Fruit fly (Drosophila melanogaster): ENCODE data around the gene CG3081.

CG3081 gene

dm6 chrX:4669438-4669837 is 25.7 kb upstream of the CG3081 start (continued):
- TF ChIP-seq chinmo (GFP tag; IDR thresholded peaks at IDR 0.05; ENCODE audit: partially characterized antibody) (0 out of 4 replicates have a peak, but pooled peaks have one; percentile 55), gcm (GFP tag; optimal IDR thresholded peaks at IDR 0.05) (peak; percentile 45), CG4360 (GFP tag; IDR thresholded peaks at IDR 0.05) (no peak)

- TF ChIP-seq caup (GFP tag; optimal IDR thresholded peaks at IDR 0.05; ENCODE audit: severe bottlenecking) (peak; percentile 98), Antp (GFP tag; optimal IDR thresholded peaks at IDR 0.05) (peak; percentile 99), CG3995 (GFP tag; optimal IDR thresholded peaks at IDR 0.05) (peak; percentile 79), ind (GFP tag; optimal IDR thresholded peaks at IDR 0.05) (peak; percentile 99), CG3847 (GFP tag; IDR thresholded peaks at IDR 0.05) (peak; percentile 98), CG18476 (GFP tag; optimal IDR thresholded peaks at IDR 0.05) (peak; percentile 93), chn (GFP tag; optimal IDR thresholded peaks at IDR 0.05) (peak; percentile 98), Dll (GFP tag; IDR thresholded peaks at IDR 0.05; ENCODE audit: partially characterized antibody) (no peak), CG18262 (tag; optimal IDR thresholded peaks at IDR 0.05) (peak; percentile 93), CG14667 (GFP tag; IDR thresholded peaks at IDR 0.05) (peak; percentile 95), CG9817 (tag; optimal IDR thresholded peaks at IDR 0.05) (peak; percentile 97), Sox102F (GFP tag; optimal IDR thresholded peaks at IDR 0.05) (peak; percentile 97), lab (GFP tag; optimal IDR thresholded peaks at IDR 0.05) (peak; percentile 99), dm (GFP tag; optimal IDR thresholded peaks at IDR 0.05) (peak; percentile 92), cad (GFP tag; optimal IDR thresholded peaks at IDR 0.05) (no peak), salm (tag; optimal IDR thresholded peaks at IDR 0.05) (peak; percentile 92), CG6813 (GFP tag; optimal IDR thresholded peaks at IDR 0.05) (peak; percentile 97), ttk (GFP tag; IDR thresholded peaks at IDR 0.05) (peak; percentile 95), hbn (GFP tag; IDR thresholded peaks at IDR 0.05; ENCODE audit: partially characterized antibody) (no peak), ci (GFP tag; IDR thresholded peaks at IDR 0.05) (peak; percentile 98), CG9437 (GFP tag; optimal IDR thresholded peaks at IDR 0.05) (peak; percentile 88), B-H1 (GFP tag; IDR thresholded peaks at IDR 0.05) (peak; percentile 95), B-H2 (GFP tag; optimal IDR thresholded peaks at IDR 0.05) (peak; percentile 97), pan (optimal IDR thresholded peaks at IDR 0.05) (no peak), pan (GFP tag; optimal IDR thresholded peaks at IDR 0.05 in 1 of 2, IDR thresholded peaks at IDR 0.05 in 1 of 2) (peak in 1 of 2 experiments; percentile 98), Mrtf (GFP tag; IDR thresholded peaks at IDR 0.05) (peak; percentile 98), CG17186 (GFP tag; optimal IDR thresholded peaks at IDR 0.05) (peak; percentile 83), Spps (tag; optimal IDR thresholded peaks at IDR 0.05) (peak; percentile 77), dan (GFP tag; IDR thresholded peaks at IDR 0.05) (peak; percentile 67; the same call in 1 of the 2 replicates), bbx (GFP tag; IDR thresholded peaks at IDR 0.05; ENCODE audit: partially characterized antibody) (no peak), CG4617 (GFP tag; optimal IDR thresholded peaks at IDR 0.05; ENCODE audit: borderline replicate concordance) (peak; percentile 96), CG1602 (GFP tag; optimal IDR thresholded peaks at IDR 0.05) (peak; percentile 94), fd102C (GFP tag; optimal IDR thresholded peaks at IDR 0.05) (peak; percentile 5), Bdp1 (GFP tag; optimal IDR thresholded peaks at IDR 0.05) (peak; percentile 92), ap (GFP tag; IDR thresholded peaks at IDR 0.05) (peak; percentile 93), Aef1 (GFP tag; IDR thresholded peaks at IDR 0.05) (peak; percentile 97), cg (GFP tag; optimal IDR thresholded peaks at IDR 0.05) (peak; percentile 27), pho (GFP tag; optimal IDR thresholded peaks at IDR 0.05) (peak; percentile 98), H15 (GFP tag; IDR thresholded peaks at IDR 0.05) (peak; percentile 94), Hand (GFP tag; optimal IDR thresholded peaks at IDR 0.05) (peak; percentile 97), Hmr (GFP tag; optimal IDR thresholded peaks at IDR 0.05) (peak; percentile 99), CG15479 (GFP tag; optimal IDR thresholded peaks at IDR 0.05) (no peak), CG3407 (GFP tag; optimal IDR thresholded peaks at IDR 0.05) (peak; percentile 92), CG10274 (GFP tag; optimal IDR thresholded peaks at IDR 0.05) (peak; percentile 93)
These were observed 23.0 kb upstream of the CG3081 start, which contains the start of gene CG3009 for dm6 chrX:4666650-4667360. Gene CG3009 (minus strand): TSS chrX:4666700.

All from whole organism, embryonic.